Worm (Caenorhabditis elegans): ENCODE measurements around the gene D2089.3.

ce11 chrII:10643403-10643802, 21.5 kb downstream of the D2089.3 start, which contains the start of gene M28.4:
- TF ChIP-seq tlp-1 (tag; optimal IDR thresholded peaks at IDR 0.05) (no peak), lir-3 (tag; optimal IDR thresholded peaks at IDR 0.05; ENCODE audit: poor library complexity) (no peak), skn-1 (tag; optimal IDR thresholded peaks at IDR 0.05) (no peak), ceh-63 (GFP tag; optimal IDR thresholded peaks at IDR 0.05) (no peak), mab-9 (GFP tag; IDR thresholded peaks at IDR 0.05) (no peak), swsn-7 (tag; optimal IDR thresholded peaks at IDR 0.05) (no peak), elt-3 (tag; optimal IDR thresholded peaks at IDR 0.05) (no peak), nhr-47 (tag; optimal IDR thresholded peaks at IDR 0.05) (no peak), efl-3 (GFP tag; optimal IDR thresholded peaks at IDR 0.05) (no peak), unc-62 (GFP tag; optimal IDR thresholded peaks at IDR 0.05) (no peak), C34B4.2 (tag; optimal IDR thresholded peaks at IDR 0.05) (no peak)
